Fruit fly (Drosophila melanogaster): ENCODE results near the gene CG46448.

Gene CG46448

dm6 chr2L:2382971-2383370, 8.5 kb upstream of the CG46448 start, which contains the start of gene PIG-Wa (continued):
- TF ChIP-seq tll (GFP tag; optimal IDR thresholded peaks at IDR 0.05) (no peak), dpn (GFP tag; optimal IDR thresholded peaks at IDR 0.05) (peak in 1 of 2 experiments; percentile 11), CG34224 (GFP tag; IDR thresholded peaks at IDR 0.05; ENCODE audit: partially characterized antibody) (peak; percentile 59; the same call in 2 of the 3 replicates), tx (GFP tag; optimal IDR thresholded peaks at IDR 0.05) (no peak), sim (GFP tag; IDR thresholded peaks at IDR 0.05) (no peak), vvl (GFP tag; IDR thresholded peaks at IDR 0.05) (peak; percentile 52; the same call in 1 of the 2 replicates), NC2β (GFP tag; optimal IDR thresholded peaks at IDR 0.05) (peak; percentile 5), E2f2 (GFP tag; IDR thresholded peaks at IDR 0.05) (peak; percentile 94), sens (GFP tag) (peak; percentile 63), Hr39 (optimal IDR thresholded peaks at IDR 0.05) (no peak), Ets97D (GFP tag; optimal IDR thresholded peaks at IDR 0.05) (peak; percentile 62), CHES-1-like (GFP tag; optimal IDR thresholded peaks at IDR 0.05) (peak; percentile 7), Meics (GFP tag; optimal IDR thresholded peaks at IDR 0.05) (no peak), Med (GFP tag) (peak; percentile 84), CG17802 (tag; optimal IDR thresholded peaks at IDR 0.05) (no peak), pzg (GFP tag; optimal IDR thresholded peaks at IDR 0.05) (peak; percentile 60), ato (GFP tag; IDR thresholded peaks at IDR 0.05; ENCODE audit: partially characterized antibody) (no peak), CG12659 (GFP tag; optimal IDR thresholded peaks at IDR 0.05) (peak; percentile 8), Taf1 (GFP tag; IDR thresholded peaks at IDR 0.05) (no peak), lab (GFP tag; optimal IDR thresholded peaks at IDR 0.05) (no peak), mam (GFP tag; optimal IDR thresholded peaks at IDR 0.05) (peak; percentile 6), CG11398 (GFP tag; optimal IDR thresholded peaks at IDR 0.05) (no peak), cas (GFP tag; IDR thresholded peaks at IDR 0.05) (no peak), CG34422 (GFP tag; IDR thresholded peaks at IDR 0.05) (peak; percentile 76; the same call in 2 of the 3 replicates), Fer2 (tag; optimal IDR thresholded peaks at IDR 0.05) (no peak), CG33213 (GFP tag; optimal IDR thresholded peaks at IDR 0.05) (peak; percentile 59), Fer3 (tag; optimal IDR thresholded peaks at IDR 0.05) (no peak), bbx (GFP tag; IDR thresholded peaks at IDR 0.05; ENCODE audit: partially characterized antibody) (peak; percentile 38; the same call in 1 of the 2 replicates), CG14710 (tag; optimal IDR thresholded peaks at IDR 0.05) (no peak), Ptx1 (GFP tag; IDR thresholded peaks at IDR 0.05) (no peak), ftz-f1 (GFP tag; optimal IDR thresholded peaks at IDR 0.05) (no peak), HLH54F (GFP tag; optimal IDR thresholded peaks at IDR 0.05) (no peak), gsb-n (tag; optimal IDR thresholded peaks at IDR 0.05) (no peak), Bgb (GFP tag; IDR thresholded peaks at IDR 0.05; ENCODE audit: partially characterized antibody) (peak; percentile 56), wek (GFP tag; optimal IDR thresholded peaks at IDR 0.05) (peak; percentile 34), HmgD (GFP tag; optimal IDR thresholded peaks at IDR 0.05) (peak; percentile 29), Hmx (GFP tag; optimal IDR thresholded peaks at IDR 0.05) (no peak), Opbp (GFP tag; IDR thresholded peaks at IDR 0.05; ENCODE audit: partially characterized antibody) (peak; percentile 70; the same call in 2 of the 3 replicates), Ravus (GFP tag; IDR thresholded peaks at IDR 0.05) (no peak), CG9797 (GFP tag; optimal IDR thresholded peaks at IDR 0.05) (peak; percentile 19), Scr (GFP tag; IDR thresholded peaks at IDR 0.05; ENCODE audit: partially characterized antibody) (peak; percentile 40; the same call in 1 of the 2 replicates), Camta (GFP tag; optimal IDR thresholded peaks at IDR 0.05) (no peak), CG14014 (GFP tag; IDR thresholded peaks at IDR 0.05) (no peak), lbe (GFP tag; optimal IDR thresholded peaks at IDR 0.05) (no peak), grn (GFP tag; optimal IDR thresholded peaks at IDR 0.05) (no peak), dmrt99B (tag; optimal IDR thresholded peaks at IDR 0.05) (no peak), CG2678 (tag; optimal IDR thresholded peaks at IDR 0.05) (no peak), D19A (tag; optimal IDR thresholded peaks at IDR 0.05) (no peak), ash1 (GFP tag; optimal IDR thresholded peaks at IDR 0.05) (no peak), CG7271 (tag; optimal IDR thresholded peaks at IDR 0.05) (no peak), gfzf (GFP tag; optimal IDR thresholded peaks at IDR 0.05) (peak; percentile 71)

Data from whole organism, embryonic.